Worm (Caenorhabditis elegans) whole organism, midembryonic: ENCODE data around the gene unc-8.

Source experiments
- cog-1 ChIP-seq: sonication (generic microtip); optimal IDR thresholded peaks from 2 replicates; lab custom pipeline; 2016; ENCODE audit warnings: missing genetic modification characterization, missing compliant biosample characterization
- flt-1 ChIP-seq: fragments of 200-800 bp; sonication (Bioruptor generic); IDR thresholded peaks from 2 replicates; pipeline ENCODE4 v1.3.6; 2022; ENCODE audit warnings: missing genetic modification characterization, missing compliant biosample characterization
- med-1 ChIP-seq: sonication (generic microtip); optimal IDR thresholded peaks from 2 replicates; lab custom pipeline; 2017; ENCODE audit warnings: missing genetic modification characterization, mild to moderate bottlenecking, missing compliant biosample characterization, antibody characterized with exemption, missing genetic modification reagents; ENCODE audit not compliant: insufficient read depth
- ztf-23 ChIP-seq: fragments of 200-800 bp; sonication (Bioruptor generic); IDR thresholded peaks from 2 replicates; pipeline ENCODE4 v1.3.6; 2022; ENCODE audit warnings: missing genetic modification reagents, missing genetic modification characterization, missing compliant biosample characterization

- TF ChIP-seq cog-1, result no peak
- no peak for TF ChIP-seq ztf-23 (GFP tag; lab: Robert Waterston, UW)
- no peak for TF ChIP-seq med-1
- no peak for TF ChIP-seq flt-1 (GFP tag; lab: Robert Waterston, UW)
Measured at ce11 chrIV:7240564-7240963, 43.6 kb downstream of the unc-8 start.
